Worm (Caenorhabditis elegans) whole organism, late embryonic: Measurements from ENCODE around the gene C01G10.17.

Experiments
- C08G9.2 ChIP-seq: sonication (generic microtip); optimal IDR thresholded peaks from 2 replicates; lab custom pipeline; 2016; ENCODE audit warnings: mild to moderate bottlenecking, missing genetic modification characterization, moderate library complexity, missing compliant biosample characterization
- K02D7.2 ChIP-seq: sonication (generic microtip); optimal IDR thresholded peaks from 2 replicates; lab custom pipeline; 2017; ENCODE audit warnings: mild to moderate bottlenecking, missing genetic modification characterization, missing compliant biosample characterization
- K09A11.1 ChIP-seq: sonication (generic microtip); optimal IDR thresholded peaks from 2 replicates; lab custom pipeline; 2017; ENCODE audit warnings: antibody characterized with exemption, mild to moderate bottlenecking, missing genetic modification characterization, missing compliant biosample characterization; ENCODE audit not compliant: insufficient read depth
- T23F11.4 ChIP-seq: fragments of 200-800 bp; sonication (Bioruptor generic); optimal IDR thresholded peaks from 2 replicates; lab custom pipeline; 2018; ENCODE audit warnings: mild to moderate bottlenecking, missing genetic modification characterization, missing compliant biosample characterization
- Y22D7AL.16 ChIP-seq: sonication (generic microtip); optimal IDR thresholded peaks from 2 replicates; lab custom pipeline; 2016; ENCODE audit warnings: missing genetic modification characterization, missing compliant biosample characterization
- ama-1 ChIP-seq: fragments of 150-350 bp; optimal IDR thresholded peaks from 2 replicates; lab custom pipeline; 2014
- ceh-18 ChIP-seq: sonication (generic microtip); optimal IDR thresholded peaks from 2 replicates; lab custom pipeline; 2016; ENCODE audit warnings: missing genetic modification characterization, missing compliant biosample characterization
- ceh-19 ChIP-seq: fragments of 200-800 bp; sonication (Bioruptor generic); optimal IDR thresholded peaks from 2 replicates; lab custom pipeline; 2018; ENCODE audit warnings: mild to moderate bottlenecking, missing genetic modification characterization, missing compliant biosample characterization
- ceh-2 ChIP-seq: sonication (generic microtip); optimal IDR thresholded peaks from 2 replicates; lab custom pipeline; 2016; ENCODE audit warnings: missing genotype, missing genetic modification characterization, missing compliant biosample characterization
- ceh-22 ChIP-seq: sonication (generic microtip); optimal IDR thresholded peaks from 2 replicates; lab custom pipeline; 2017; ENCODE audit warnings: missing biosample characterization, missing genetic modification characterization
- ceh-24 ChIP-seq: sonication (generic microtip); optimal IDR thresholded peaks from 2 replicates; lab custom pipeline; 2016; ENCODE audit warnings: mild to moderate bottlenecking, missing genetic modification characterization, missing compliant biosample characterization
- ceh-31 ChIP-seq: sonication (generic microtip); optimal IDR thresholded peaks from 2 replicates; lab custom pipeline; 2016; ENCODE audit warnings: missing genetic modification characterization, missing compliant biosample characterization
- ceh-34 ChIP-seq: sonication (generic microtip); optimal IDR thresholded peaks from 2 replicates; lab custom pipeline; 2016; ENCODE audit warnings: mild to moderate bottlenecking, missing genetic modification characterization, missing compliant biosample characterization
- ceh-48 ChIP-seq: sonication (generic microtip); optimal IDR thresholded peaks from 2 replicates; lab custom pipeline; 2016; ENCODE audit warnings: missing genetic modification characterization, inconsistent platforms, missing compliant biosample characterization
- che-1 ChIP-seq: sonication (generic microtip); optimal IDR thresholded peaks from 2 replicates; lab custom pipeline; 2016; ENCODE audit warnings: mild to moderate bottlenecking, missing genetic modification characterization, missing compliant biosample characterization
- ets-4 ChIP-seq: sonication (generic microtip); optimal IDR thresholded peaks from 2 replicates; lab custom pipeline; 2016; ENCODE audit warnings: missing genetic modification characterization, missing compliant biosample characterization
- eyg-1 ChIP-seq: sonication (generic microtip); optimal IDR thresholded peaks from 2 replicates; lab custom pipeline; 2016; ENCODE audit warnings: missing genotype, missing genetic modification characterization, missing compliant biosample characterization
- fax-1 ChIP-seq: sonication (generic microtip); optimal IDR thresholded peaks from 2 replicates; lab custom pipeline; 2016; ENCODE audit warnings: missing genotype, missing genetic modification characterization, missing compliant biosample characterization
- fkh-10 ChIP-seq: fragments of 150-350 bp; optimal IDR thresholded peaks from 2 replicates; lab custom pipeline; 2014; ENCODE audit warnings: missing biosample characterization, missing genetic modification reagents, missing genetic modification characterization
- gmeb-2 ChIP-seq: sonication (generic microtip); optimal IDR thresholded peaks from 2 replicates; lab custom pipeline; 2016; ENCODE audit warnings: missing genetic modification characterization, inconsistent platforms, missing compliant biosample characterization
- hlh-15 ChIP-seq: sonication (generic microtip); optimal IDR thresholded peaks from 2 replicates; lab custom pipeline; 2016; ENCODE audit warnings: missing genetic modification characterization, missing compliant biosample characterization
- hlh-30 ChIP-seq: sonication (generic microtip); optimal IDR thresholded peaks from 2 replicates; lab custom pipeline; 2017; ENCODE audit warnings: antibody characterized with exemption, missing genetic modification characterization, missing compliant biosample characterization; ENCODE audit not compliant: insufficient read depth
- hlh-6 ChIP-seq: sonication (generic microtip); optimal IDR thresholded peaks from 2 replicates; lab custom pipeline; 2016; ENCODE audit warnings: missing genotype, missing genetic modification characterization, missing compliant biosample characterization
- hlh-8 ChIP-seq: sonication (generic microtip); optimal IDR thresholded peaks from 2 replicates; lab custom pipeline; 2016; ENCODE audit warnings: missing genotype, missing genetic modification characterization, missing compliant biosample characterization
- lim-6 ChIP-seq: sonication (generic microtip); optimal IDR thresholded peaks from 2 replicates; lab custom pipeline; 2016; ENCODE audit warnings: missing genetic modification characterization, missing compliant biosample characterization
- lin-11 ChIP-seq: fragments of 200-800 bp; sonication (Bioruptor generic); optimal IDR thresholded peaks from 2 replicates; lab custom pipeline; 2018; ENCODE audit warnings: mild to moderate bottlenecking, missing genetic modification characterization, missing compliant biosample characterization
- npax-4 ChIP-seq: sonication (generic microtip); optimal IDR thresholded peaks from 2 replicates; lab custom pipeline; 2016; ENCODE audit warnings: missing genetic modification characterization, missing compliant biosample characterization
- odd-2 ChIP-seq: sonication (generic microtip); optimal IDR thresholded peaks from 2 replicates; lab custom pipeline; 2017; ENCODE audit warnings: antibody characterized with exemption, mild to moderate bottlenecking, missing genetic modification characterization, missing compliant biosample characterization
- pha-2 ChIP-seq: sonication (generic microtip); optimal IDR thresholded peaks from 2 replicates; lab custom pipeline; 2017; ENCODE audit warnings: mild to moderate bottlenecking, missing genetic modification characterization, missing compliant biosample characterization
- pros-1 ChIP-seq: fragments of 150-350 bp; optimal IDR thresholded peaks from 2 replicates; lab custom pipeline; 2014; ENCODE audit warnings: missing biosample characterization, missing genetic modification reagents, missing genetic modification characterization
- ref-2 ChIP-seq: sonication (generic microtip); optimal IDR thresholded peaks from 2 replicates; lab custom pipeline; 2016; ENCODE audit warnings: missing genetic modification characterization, missing compliant biosample characterization
- sdc-2 ChIP-seq: sonication (generic microtip); optimal IDR thresholded peaks from 2 replicates; lab custom pipeline; 2016; ENCODE audit warnings: missing genotype, missing genetic modification characterization, missing compliant biosample characterization
- sox-4 ChIP-seq: sonication (generic microtip); optimal IDR thresholded peaks from 2 replicates; lab custom pipeline; 2017; ENCODE audit warnings: mild to moderate bottlenecking, missing genetic modification characterization, inconsistent platforms, missing compliant biosample characterization
- tbx-2 ChIP-seq: sonication (generic microtip); optimal IDR thresholded peaks from 2 replicates; lab custom pipeline; 2016; ENCODE audit warnings: missing genetic modification characterization, missing compliant biosample characterization
- tbx-7 ChIP-seq: sonication (generic microtip); optimal IDR thresholded peaks from 2 replicates; lab custom pipeline; 2016; ENCODE audit warnings: missing genotype, missing genetic modification characterization, missing compliant biosample characterization
- ttx-3 ChIP-seq: sonication (generic microtip); optimal IDR thresholded peaks from 2 replicates; lab custom pipeline; 2016; ENCODE audit warnings: missing genetic modification reagents, missing genetic modification characterization, missing compliant biosample characterization
- unc-3 ChIP-seq, 2 experiments: fragments of 200-800 bp in 1 of 2; sonication (Bioruptor generic) in 1 of 2; sonication (generic microtip) in 1 of 2; conservative IDR thresholded peaks in 1 of 2; optimal IDR thresholded peaks in 1 of 2; 2 replicates each; pipeline versions ENCODE4 v1.3.6 to Lab custom; 2016 to 2022; ENCODE audit warnings: missing compliant biosample characterization in 2 of 2, missing genetic modification characterization in 2 of 2, missing genetic modification reagents in 1 of 2
- unc-42 ChIP-seq: sonication (generic microtip); optimal IDR thresholded peaks from 2 replicates; lab custom pipeline; 2016; ENCODE audit warnings: missing genotype, missing genetic modification characterization, missing compliant biosample characterization
- zip-5 ChIP-seq: sonication (generic microtip); optimal IDR thresholded peaks from 2 replicates; lab custom pipeline; 2016; ENCODE audit warnings: missing genetic modification characterization, missing compliant biosample characterization

C01G10.17 gene

ce11 chrV:15059534-15059933, 31.0 kb upstream of the C01G10.17 start, which contains the start of the genes mcm-3 and C25D7.15:
mcm-3 (minus strand) TSS chrV:15059599.
C25D7.15 (plus strand) TSS chrV:15059808.
- TF ChIP-seq T23F11.4 (GFP tag; lab: Kevin White, UChicago), result no peak
- TF ChIP-seq hlh-8 (tag; lab: Kevin White, UChicago), result no peak
- no peak for TF ChIP-seq npax-4 (tag; lab: Kevin White, UChicago)
- no peak for TF ChIP-seq ceh-24 (tag; lab: Kevin White, UChicago)
- no peak for TF ChIP-seq K09A11.1 (tag; lab: Kevin White, UChicago)
- TF ChIP-seq eyg-1 (tag; lab: Kevin White, UChicago), result no peak
- TF ChIP-seq fkh-10 (GFP tag; lab: Kevin White, UChicago), result no peak
- TF ChIP-seq sox-4 (tag; lab: Kevin White, UChicago), result no peak
- TF ChIP-seq pros-1, result no peak

DNA sequence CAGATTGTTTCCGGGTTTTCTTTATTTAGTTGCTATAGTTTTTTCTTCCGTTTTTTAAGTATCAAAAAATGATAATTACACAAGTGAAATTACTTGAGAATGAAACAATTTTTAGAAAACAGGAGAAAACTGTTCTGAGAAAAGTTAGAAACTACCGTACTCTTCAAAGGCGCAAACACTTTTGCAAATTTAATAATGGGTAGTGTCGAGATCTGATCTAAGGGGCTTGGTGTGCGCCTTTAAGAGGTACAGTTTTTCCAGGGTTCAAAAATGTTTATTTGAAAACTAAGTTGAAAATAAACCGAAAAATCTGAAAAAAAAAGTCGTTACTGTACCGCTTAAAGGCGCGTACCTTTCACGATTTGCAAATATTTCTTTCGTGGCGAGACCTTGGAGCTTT, 30.0 kb upstream of the C01G10.17 start:
- TF ChIP-seq npax-4 (tag; lab: Kevin White, UChicago), result no peak
- TF ChIP-seq K09A11.1 (tag; lab: Kevin White, UChicago), result no peak
- no peak for TF ChIP-seq ceh-2 (tag; lab: Kevin White, UChicago)
- TF ChIP-seq ama-1 (lab: Kevin White, UChicago), result no peak
- TF ChIP-seq pros-1, result no peak
- TF ChIP-seq Y22D7AL.16, result no peak
- no peak for TF ChIP-seq sox-4 (tag; lab: Kevin White, UChicago)
- TF ChIP-seq hlh-30 (tag; lab: Kevin White, UChicago), result no peak
- no peak for TF ChIP-seq tbx-7
- TF ChIP-seq fax-1, result no peak
- TF ChIP-seq che-1 (tag; lab: Kevin White, UChicago), result no peak
- TF ChIP-seq ceh-34 (tag; lab: Kevin White, UChicago), result no peak
- TF ChIP-seq unc-42 (tag; lab: Kevin White, UChicago), result no peak
- TF ChIP-seq gmeb-2 (tag; lab: Kevin White, UChicago), result no peak
- no peak for TF ChIP-seq hlh-8 (tag; lab: Kevin White, UChicago)
- no peak for TF ChIP-seq sdc-2 (tag; lab: Kevin White, UChicago)
- no peak for TF ChIP-seq ceh-18 (tag; lab: Kevin White, UChicago)
- TF ChIP-seq, all 69 proteins: peak for 0

ce11 chrV:15063987-15064386, 26.6 kb upstream of the C01G10.17 start, which contains the start of gene rap-2:
rap-2 (minus strand) TSS chrV:15064087.
- TF ChIP-seq gmeb-2 (tag; lab: Kevin White, UChicago) (no peak), unc-3 (GFP tag; conservative IDR thresholded peaks at IDR 0.05; lab: Robert Waterston, UW) (no peak), unc-3 (tag; optimal IDR thresholded peaks at IDR 0.05; lab: Kevin White, UChicago) (no peak), lin-11 (tag; lab: Kevin White, UChicago) (no peak), ceh-22 (tag; lab: Kevin White, UChicago) (no peak), ceh-2 (tag; lab: Kevin White, UChicago) (no peak)

- TF ChIP-seq npax-4 (tag; lab: Kevin White, UChicago) (no peak), lin-11 (tag; lab: Kevin White, UChicago) (no peak), odd-2 (no peak), ceh-22 (tag; lab: Kevin White, UChicago) (no peak), ets-4 (peak; percentile 61), hlh-6 (peak; percentile 16), ceh-34 (tag; lab: Kevin White, UChicago) (peak; percentile 32), ceh-48 (tag; lab: Kevin White, UChicago) (peak; percentile 90), lim-6 (tag; lab: Kevin White, UChicago) (no peak), ama-1 (lab: Kevin White, UChicago) (no peak), Y22D7AL.16 (no peak), ref-2 (tag; lab: Kevin White, UChicago) (peak; percentile 22), sdc-2 (tag; lab: Kevin White, UChicago) (peak; percentile 20), hlh-15 (no peak), zip-5 (tag; lab: Kevin White, UChicago) (no peak), pha-2 (tag; lab: Kevin White, UChicago) (no peak), tbx-2 (tag; lab: Kevin White, UChicago) (peak; percentile 40), unc-42 (tag; lab: Kevin White, UChicago) (peak; percentile 47), sox-4 (tag; lab: Kevin White, UChicago) (no peak), ttx-3 (tag; lab: Kevin White, UChicago) (no peak), ceh-31 (peak; percentile 65), C08G9.2 (tag; lab: Kevin White, UChicago) (no peak), eyg-1 (tag; lab: Kevin White, UChicago) (no peak), ceh-19 (peak; percentile 46), K02D7.2 (tag; lab: Kevin White, UChicago) (no peak)
Measured at ce11 chrV:15065068-15065744, 25.4 kb upstream of the C01G10.17 start, which contains the start of gene C25D7.9. C25D7.9 (plus strand) TSS chrV:15065135.
